Fruit fly (Drosophila melanogaster): ENCODE data around the gene CG42359.

CG42359 gene

DNA sequence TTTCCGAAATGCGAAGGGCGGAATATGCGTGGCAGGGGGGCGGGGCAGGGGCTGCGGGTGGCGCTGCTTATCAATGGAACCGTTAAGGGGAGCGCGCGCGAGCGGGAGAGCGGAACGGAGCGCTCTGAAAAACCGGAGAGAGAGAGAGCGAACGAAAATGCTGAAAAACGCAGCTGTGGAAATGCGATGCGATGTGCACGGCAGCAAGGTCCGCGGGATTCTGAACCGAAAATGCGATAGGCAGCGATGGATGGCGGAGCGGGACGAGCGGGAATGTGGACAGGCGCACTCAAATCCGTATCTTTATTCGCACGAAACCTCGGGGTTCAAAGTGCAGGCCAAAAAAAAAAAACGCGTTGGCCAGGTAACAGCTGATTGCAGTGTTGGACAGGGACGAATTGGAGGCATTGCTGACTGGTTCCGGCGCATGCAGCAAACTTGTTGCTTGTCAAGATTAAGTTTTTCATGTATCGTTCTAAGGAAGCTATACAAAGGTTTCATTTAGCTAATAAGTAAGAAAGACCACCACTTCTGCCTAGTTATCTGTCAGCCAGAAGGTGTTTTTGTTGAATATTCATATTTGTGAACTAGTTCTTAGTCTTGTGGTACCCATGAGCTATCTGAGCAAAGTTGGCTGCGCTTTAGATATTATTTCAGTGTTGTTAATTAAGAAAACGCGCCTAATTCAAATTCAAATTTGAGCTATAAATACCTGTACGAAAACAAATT lies 14.4 kb downstream of the CG42359 start, which contains the start of gene Ppcs (continued):
- peak; percentile 88 for TF ChIP-seq Max (GFP tag; optimal IDR thresholded peaks at IDR 0.05)
- peak; percentile 54 for TF ChIP-seq CG13894 (tag; optimal IDR thresholded peaks at IDR 0.05)
- peak; percentile 73 for TF ChIP-seq NfI (GFP tag; optimal IDR thresholded peaks at IDR 0.05)
- no peak for TF ChIP-seq hkb (optimal IDR thresholded peaks at IDR 0.05)
- no peak; the same call in 1 of the 2 replicates for TF ChIP-seq hkb (GFP tag; IDR thresholded peaks at IDR 0.05)
- peak; percentile 54 for TF ChIP-seq Atf-2 (GFP tag; optimal IDR thresholded peaks at IDR 0.05)
- TF ChIP-seq insv (GFP tag; optimal IDR thresholded peaks at IDR 0.05): peak in 1 of 2 experiments; percentile 51
- TF ChIP-seq fd3F (GFP tag; optimal IDR thresholded peaks at IDR 0.05): peak; percentile 49
- TF ChIP-seq Blimp-1 (GFP tag; optimal IDR thresholded peaks at IDR 0.05): peak; percentile 18
- peak; percentile 42 for TF ChIP-seq Six4 (GFP tag; optimal IDR thresholded peaks at IDR 0.05)
- peak in 1 of 3 experiments; percentile 50 for TF ChIP-seq lola (GFP tag; optimal IDR thresholded peaks at IDR 0.05)
- TF ChIP-seq Gug (GFP tag; IDR thresholded peaks at IDR 0.05): no peak
- TF ChIP-seq E2f1 (GFP tag; IDR thresholded peaks at IDR 0.05): no peak
- TF ChIP-seq hb (GFP tag; IDR thresholded peaks at IDR 0.05; ENCODE audit: partially characterized antibody): no peak
- peak; percentile 71 for TF ChIP-seq CG4617 (GFP tag; optimal IDR thresholded peaks at IDR 0.05; ENCODE audit: borderline replicate concordance)
- peak; percentile 98 for TF ChIP-seq CG10267 (tag; optimal IDR thresholded peaks at IDR 0.05)
- TF ChIP-seq Stat92E (GFP tag; optimal IDR thresholded peaks at IDR 0.05): peak in 1 of 3 experiments; percentile 24
- TF ChIP-seq Atf6 (GFP tag; IDR thresholded peaks at IDR 0.05): peak; percentile 8; the same call in 1 of the 2 replicates
- peak; percentile 23 for TF ChIP-seq gsb-n (tag; optimal IDR thresholded peaks at IDR 0.05)
- TF ChIP-seq Lhr (GFP tag; optimal IDR thresholded peaks at IDR 0.05): peak; percentile 69
- TF ChIP-seq GATAe (GFP tag; conservative IDR thresholded peaks at IDR 0.05): peak; percentile 74
- TF ChIP-seq CoRest (tag; optimal IDR thresholded peaks at IDR 0.05): peak; percentile 65
- peak; percentile 46 for TF ChIP-seq Xbp1 (GFP tag; optimal IDR thresholded peaks at IDR 0.05)
- TF ChIP-seq Ssrp (tag; optimal IDR thresholded peaks at IDR 0.05): peak; percentile 11
- TF ChIP-seq ash1 (GFP tag; optimal IDR thresholded peaks at IDR 0.05): no peak
- peak; percentile 52 for TF ChIP-seq jumu (GFP tag; optimal IDR thresholded peaks at IDR 0.05)
- TF ChIP-seq CG10366 (GFP tag; IDR thresholded peaks at IDR 0.05): no peak
- TF ChIP-seq kay (GFP tag; optimal IDR thresholded peaks at IDR 0.05): peak; percentile 62
- no peak; the same call in 1 of the 2 replicates for TF ChIP-seq inv (GFP tag; IDR thresholded peaks at IDR 0.05; ENCODE audit: partially characterized antibody)
- peak; percentile 56 for TF ChIP-seq CG4424 (GFP tag; optimal IDR thresholded peaks at IDR 0.05)
- TF ChIP-seq gce (GFP tag; IDR thresholded peaks at IDR 0.05): no peak
- TF ChIP-seq CG16863 (GFP tag; optimal IDR thresholded peaks at IDR 0.05): peak; percentile 69
- peak; percentile 64 for TF ChIP-seq CG15011 (GFP tag; optimal IDR thresholded peaks at IDR 0.05)
- TF ChIP-seq CG11504 (tag; optimal IDR thresholded peaks at IDR 0.05): peak; percentile 60
- TF ChIP-seq prd (optimal IDR thresholded peaks at IDR 0.05): no peak
- 0 out of 3 replicates have a peak, but pooled peaks have one; percentile 33 for TF ChIP-seq prd (GFP tag; IDR thresholded peaks at IDR 0.05)
- TF ChIP-seq Dek (tag; optimal IDR thresholded peaks at IDR 0.05): no peak
- no peak for TF ChIP-seq Kr (GFP tag; optimal IDR thresholded peaks at IDR 0.05)
- TF ChIP-seq D (optimal IDR thresholded peaks at IDR 0.05): no peak
- peak; percentile 49 for TF ChIP-seq D (GFP tag; optimal IDR thresholded peaks at IDR 0.05)
- TF ChIP-seq CG3407 (GFP tag; optimal IDR thresholded peaks at IDR 0.05): peak; percentile 23
- peak; percentile 49 for TF ChIP-seq CG6683 (GFP tag; optimal IDR thresholded peaks at IDR 0.05)
- peak; percentile 66 for TF ChIP-seq ind (GFP tag; optimal IDR thresholded peaks at IDR 0.05)
- peak; percentile 43 for TF ChIP-seq CG4854 (GFP tag; optimal IDR thresholded peaks at IDR 0.05)
- TF ChIP-seq Dfd (GFP tag; optimal IDR thresholded peaks at IDR 0.05): no peak
- no peak for TF ChIP-seq toy (GFP tag; IDR thresholded peaks at IDR 0.05)
- TF ChIP-seq CG12659 (GFP tag; optimal IDR thresholded peaks at IDR 0.05): peak; percentile 88
- TF ChIP-seq Adf1 (GFP tag; IDR thresholded peaks at IDR 0.05): peak; percentile 55
- no peak for TF ChIP-seq Spps (tag; optimal IDR thresholded peaks at IDR 0.05)
